Fruit fly (Drosophila melanogaster) S2 (cell line): Measurements from ENCODE around the gene GstD4.

Experiments used
- CG8478 ChIP-seq: fragments of >200 bp; optimal IDR thresholded peaks from 2 replicates; lab custom pipeline; 2018
- CTCF ChIP-seq, 2 experiments: fragments of >200 bp; optimal IDR thresholded peaks; 2 replicates each; lab custom pipeline; 2018

Gene GstD4

dm6 chr3R:12383784-12384183 lies 9.9 kb downstream of the GstD4 start:
- peak in 1 of 2 experiments; percentile 29 for TF ChIP-seq CTCF (optimal IDR thresholded peaks at IDR 0.05; lab: Kevin White, UChicago)
- no peak for TF ChIP-seq CG8478 (lab: Kevin White, UChicago)

DNA sequence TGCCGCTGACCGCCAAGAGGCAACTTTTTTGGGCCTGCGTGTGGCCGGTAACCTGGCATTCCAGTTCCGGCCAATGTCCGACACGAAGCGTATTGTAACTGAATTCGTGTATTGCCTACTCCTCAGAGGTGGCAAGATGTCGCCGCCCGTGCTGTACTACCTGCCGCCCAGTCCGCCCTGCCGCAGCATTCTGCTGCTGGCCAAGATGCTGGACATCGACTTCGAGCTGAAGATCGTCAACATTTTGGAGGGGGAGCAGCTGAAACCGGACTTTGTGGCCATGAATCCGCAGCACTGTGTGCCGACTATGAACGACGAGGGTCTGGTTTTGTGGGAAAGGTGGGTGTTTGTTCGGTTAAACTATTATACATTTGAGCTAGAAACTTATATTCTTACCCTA lies 10.4 kb downstream of the GstD4 start:
- TF ChIP-seq CG8478 (lab: Kevin White, UChicago) (no peak), CTCF (optimal IDR thresholded peaks at IDR 0.05; lab: Kevin White, UChicago) (no peak)

DNA sequence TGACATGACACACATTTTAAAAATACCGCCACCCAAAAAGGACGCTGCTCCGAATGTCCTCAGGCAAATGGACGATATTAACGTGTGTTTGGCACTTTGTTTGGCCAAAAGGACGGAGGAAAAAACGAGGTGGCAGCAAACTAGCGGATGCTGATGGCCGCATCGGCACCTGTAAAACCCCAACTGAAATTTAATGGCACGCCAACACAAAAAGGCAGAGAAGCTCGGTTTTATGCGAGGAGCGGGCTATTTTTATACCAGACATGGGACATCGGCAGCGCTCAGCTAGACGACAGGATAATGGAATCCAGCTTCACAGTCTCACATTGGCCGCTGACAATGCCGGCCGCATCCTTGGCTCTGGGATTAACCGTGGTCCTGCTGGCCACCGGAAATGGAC lies 12.0 kb downstream of the GstD4 start, which contains the start of gene Sol1:
Gene Sol1, plus strand, starts transcription at position 301 of the 400 bp plus-strand sequence.
- TF ChIP-seq CG8478 (lab: Kevin White, UChicago) (no peak), CTCF (optimal IDR thresholded peaks at IDR 0.05; lab: Kevin White, UChicago) (no peak)

DNA sequence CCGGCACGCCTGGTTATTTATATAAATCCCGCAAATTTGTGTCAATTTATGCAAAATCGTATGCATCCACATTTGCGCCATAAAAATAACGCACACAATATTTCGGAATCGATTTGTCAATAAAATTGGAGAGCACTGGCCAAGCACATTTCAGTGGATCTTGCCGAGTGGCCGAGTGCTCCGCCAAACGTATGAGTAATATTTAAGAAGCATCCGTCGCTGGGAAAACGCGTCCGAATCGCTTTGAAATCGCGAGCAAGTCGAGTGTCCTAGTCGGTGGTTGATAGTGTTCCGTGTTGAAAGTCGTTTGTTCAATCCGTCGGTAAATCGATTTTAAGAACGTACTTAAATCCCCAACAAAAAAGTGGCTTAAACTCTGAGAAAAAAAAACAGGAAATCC lies 13.1 kb downstream of the GstD4 start, which contains the start of gene CG33098:
Gene CG33098, plus strand, starts transcription at position 224 of the 400 bp plus-strand sequence.
- TF ChIP-seq CG8478 (lab: Kevin White, UChicago), result no peak

- TF ChIP-seq CTCF (optimal IDR thresholded peaks at IDR 0.05; lab: Kevin White, UChicago) (no peak), CG8478 (lab: Kevin White, UChicago) (no peak)
These were observed 22.0 kb downstream of the GstD4 start, which contains the start of the genes CG10096 and CG10097 for dm6 chr3R:12395880-12396279. Gene CG10096 (minus strand): TSS chr3R:12395980. Gene CG10097 (minus strand): TSS chr3R:12395980.

dm6 chr3R:12398054-12398453 lies 24.2 kb downstream of the GstD4 start:
- TF ChIP-seq CG8478 (lab: Kevin White, UChicago), result no peak
- no peak for TF ChIP-seq CTCF (optimal IDR thresholded peaks at IDR 0.05; lab: Kevin White, UChicago)

DNA sequence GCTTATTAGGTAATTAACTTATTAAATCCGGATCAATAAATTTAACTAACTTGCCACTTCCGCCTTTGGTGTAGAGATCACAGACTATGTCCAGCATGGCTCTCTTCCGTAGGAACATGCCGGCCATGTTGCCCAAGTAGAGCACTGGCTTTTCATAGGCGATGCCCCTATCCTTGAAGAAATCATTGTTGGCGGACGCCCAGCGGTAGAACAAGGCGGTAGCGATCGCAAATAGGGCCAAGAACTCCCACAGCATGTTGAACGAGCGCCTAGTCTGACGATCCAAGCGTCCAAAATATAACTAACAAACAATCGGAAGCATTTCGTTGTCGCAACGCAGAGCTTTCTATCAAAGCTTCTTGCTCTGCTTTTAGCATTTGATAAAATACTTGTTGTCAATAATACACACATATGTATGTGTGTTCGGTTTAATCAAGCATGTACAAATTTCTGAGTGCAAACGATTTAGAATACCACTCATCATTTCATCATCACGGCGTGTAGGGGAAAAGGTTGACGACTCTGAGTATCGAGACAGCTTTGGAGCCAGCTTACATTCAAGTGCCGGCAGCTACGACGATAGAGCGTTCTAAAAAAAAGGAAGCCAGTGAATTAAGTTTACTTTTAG lies 24.8 kb downstream of the GstD4 start, which contains the start of gene Cyp9f3:
Gene Cyp9f3, minus strand, starts transcription at position 310 of the 628 bp plus-strand sequence.
- TF ChIP-seq CG8478 (lab: Kevin White, UChicago), result no peak
- no peak for TF ChIP-seq CTCF (optimal IDR thresholded peaks at IDR 0.05; lab: Kevin White, UChicago)

- TF ChIP-seq CTCF (optimal IDR thresholded peaks at IDR 0.05; lab: Kevin White, UChicago), result peak; percentile 6 to 13
- no peak for TF ChIP-seq CG8478 (lab: Kevin White, UChicago)
These were observed 27.9 kb downstream of the GstD4 start, which contains the start of gene DNAlig3 for dm6 chr3R:12401672-12402296. Gene DNAlig3 (minus strand): TSS chr3R:12401839.

DNA sequence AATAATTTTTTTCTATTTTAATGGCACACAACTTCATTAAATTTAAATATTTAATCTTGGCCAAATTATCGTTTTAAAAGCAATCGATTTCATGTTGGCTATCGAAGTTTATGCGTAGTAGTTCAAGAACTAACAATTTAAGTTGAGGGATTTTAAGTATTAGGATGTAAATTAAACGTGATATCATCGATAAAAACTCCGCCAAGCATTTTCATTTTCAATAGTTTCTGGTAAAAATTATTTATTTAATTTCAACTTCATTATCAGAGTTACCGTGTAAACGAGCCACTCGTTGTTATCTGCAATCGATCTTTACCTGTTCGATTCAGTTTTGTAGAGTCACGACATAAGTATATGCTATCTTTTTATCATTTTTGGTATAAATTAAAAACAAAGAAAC lies 29.0 kb downstream of the GstD4 start:
- TF ChIP-seq CTCF (optimal IDR thresholded peaks at IDR 0.05; lab: Kevin White, UChicago), result no peak
- no peak for TF ChIP-seq CG8478 (lab: Kevin White, UChicago)

DNA sequence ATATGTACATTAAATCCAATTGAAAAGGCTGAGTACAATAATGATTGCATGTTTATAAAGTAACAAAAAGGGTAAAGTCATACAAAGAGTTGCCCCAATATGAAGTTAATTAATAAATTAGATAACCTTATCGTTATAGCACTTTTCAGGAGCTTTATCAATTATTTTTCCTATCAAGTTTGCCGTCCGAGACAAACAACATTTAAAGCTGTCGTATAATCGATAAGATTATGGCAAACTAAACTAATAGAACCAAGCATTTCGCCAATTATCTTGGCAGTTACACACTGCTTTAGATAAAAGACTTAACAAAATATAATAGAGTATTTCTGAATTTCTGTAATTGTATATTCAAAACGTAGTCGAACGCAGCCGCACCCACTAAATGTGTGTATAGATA lies 31.2 kb downstream of the GstD4 start:
- TF ChIP-seq CG8478 (lab: Kevin White, UChicago), result no peak
- no peak for TF ChIP-seq CTCF (optimal IDR thresholded peaks at IDR 0.05; lab: Kevin White, UChicago)

- no peak for TF ChIP-seq CTCF (optimal IDR thresholded peaks at IDR 0.05; lab: Kevin White, UChicago)
- no peak for TF ChIP-seq CG8478 (lab: Kevin White, UChicago)
These were observed 32.0 kb downstream of the GstD4 start, which contains the start of gene Cyp9f2 for dm6 chr3R:12405928-12406234. Gene Cyp9f2 (minus strand): TSS chr3R:12406028.

dm6 chr3R:12406235-12407196 lies 32.6 kb downstream of the GstD4 start, which contains the start of gene CG5167:
Gene CG5167 (plus strand): TSS chr3R:12406532.
- no peak for TF ChIP-seq CTCF (optimal IDR thresholded peaks at IDR 0.05; lab: Kevin White, UChicago)
- no peak for TF ChIP-seq CG8478 (lab: Kevin White, UChicago)

DNA sequence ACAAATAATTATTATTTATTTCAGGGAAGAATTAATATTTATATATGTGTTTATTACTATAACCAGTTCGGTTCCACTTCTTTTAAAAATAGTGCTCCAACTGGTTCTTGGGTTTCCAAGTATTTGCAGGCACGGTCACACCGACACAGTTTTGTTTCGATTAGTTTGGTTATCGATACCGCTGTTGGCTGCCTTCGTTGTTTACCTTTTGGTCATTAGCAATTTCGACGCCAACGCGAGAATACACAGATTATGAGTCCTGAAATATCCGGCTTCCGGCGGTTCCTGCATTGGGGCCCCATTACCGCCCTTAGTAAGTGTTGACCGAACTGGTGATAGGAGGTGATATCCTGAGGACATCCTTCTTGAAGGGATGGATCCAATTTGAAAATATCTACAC lies 34.3 kb downstream of the GstD4 start, which contains the start of gene CG5196:
Gene CG5196, plus strand, starts transcription at position 157 of the 400 bp plus-strand sequence.
- TF ChIP-seq CTCF (optimal IDR thresholded peaks at IDR 0.05; lab: Kevin White, UChicago), result peak in 1 of 2 experiments; percentile 1
- TF ChIP-seq CG8478 (lab: Kevin White, UChicago), result no peak

dm6 chr3R:12411449-12411848 lies 37.5 kb downstream of the GstD4 start:
- TF ChIP-seq CG8478 (lab: Kevin White, UChicago), result no peak
- TF ChIP-seq CTCF (optimal IDR thresholded peaks at IDR 0.05; lab: Kevin White, UChicago), result no peak
